Worm (Caenorhabditis elegans): ENCODE measurements around the gene ceh-18.

- TF ChIP-seq unc-62 (GFP tag; optimal IDR thresholded peaks at IDR 0.05) (no peak), snpc-4 (GFP tag; optimal IDR thresholded peaks at IDR 0.05) (no peak), snpc-4 (tag; optimal IDR thresholded peaks at IDR 0.05) (no peak), unc-130 (GFP tag; optimal IDR thresholded peaks at IDR 0.05) (no peak), ama-1 (optimal IDR thresholded peaks at IDR 0.05) (no peak), ama-1 (GFP tag; optimal IDR thresholded peaks at IDR 0.05) (no peak), attf-5 (GFP tag; optimal IDR thresholded peaks at IDR 0.05) (no peak), lsl-1 (GFP tag; optimal IDR thresholded peaks at IDR 0.05) (no peak), egl-18 (GFP tag; IDR thresholded peaks at IDR 0.05) (no peak), lsy-27 (tag; optimal IDR thresholded peaks at IDR 0.05; ENCODE audit: borderline replicate concordance, insufficient read depth) (no peak), pha-4 (tag; optimal IDR thresholded peaks at IDR 0.05) (no peak), F57A8.1 (GFP tag; optimal IDR thresholded peaks at IDR 0.05) (no peak), dpl-1 (GFP tag; optimal IDR thresholded peaks at IDR 0.05) (no peak)
These were observed 35.5 kb downstream of the ceh-18 start for ce11 chrX:3822061-3822460.
